Fruit fly (Drosophila melanogaster) whole organism, embryonic: Measurements from ENCODE around the gene SmydA-2.
A peak's percentile ranks its signal among the peaks of the same experiment; 100 is the strongest.

Experiments
- Blimp-1 ChIP-seq: fragments of 200-800 bp; sonication (Bioruptor generic); optimal IDR thresholded peaks from 3 replicates; lab custom pipeline; 2018; ENCODE audit warnings: missing biosample characterization, missing genetic modification characterization, mild to moderate bottlenecking, moderate library complexity, missing genetic modification reagents
- BtbVII ChIP-seq: fragments of 200-800 bp; sonication (Bioruptor generic); optimal IDR thresholded peaks from 3 replicates; lab custom pipeline; 2017; ENCODE audit warnings: missing biosample characterization, mild to moderate bottlenecking, missing genetic modification characterization
- CG10959 ChIP-seq: fragments of 200-800 bp; sonication (Bioruptor generic); IDR thresholded peaks from 2 replicates; pipeline ENCODE4 v1.3.6; 2022; ENCODE audit warnings: missing biosample characterization, missing genetic modification characterization
- CG11560 ChIP-seq: fragments of 200-800 bp; sonication (Bioruptor generic); IDR thresholded peaks from 3 replicates; pipeline ENCODE4 v1.3.6; 2022; ENCODE audit warnings: missing biosample characterization, missing genetic modification characterization
- CG12391 ChIP-seq: fragments of 200-800 bp; sonication (Bioruptor generic); optimal IDR thresholded peaks from 3 replicates; lab custom pipeline; 2018; ENCODE audit warnings: missing biosample characterization, mild to moderate bottlenecking, missing genetic modification characterization, moderate library complexity
- CG13894 ChIP-seq: fragments of 200-800 bp; sonication (Bioruptor generic); optimal IDR thresholded peaks from 3 replicates; lab custom pipeline; 2018; ENCODE audit warnings: missing biosample characterization, mild to moderate bottlenecking, missing genetic modification characterization, moderate library complexity
- CG14710 ChIP-seq: fragments of 200-800 bp; sonication (Bioruptor generic); optimal IDR thresholded peaks from 3 replicates; lab custom pipeline; 2019; ENCODE audit warnings: missing biosample characterization, mild to moderate bottlenecking, missing genetic modification characterization, moderate library complexity
- CG15073 ChIP-seq: fragments of 200-800 bp; sonication (Bioruptor generic); optimal IDR thresholded peaks from 2 replicates; lab custom pipeline; 2016; ENCODE audit warnings: missing biosample characterization, missing genetic modification characterization
- CG15514 ChIP-seq: fragments of 200-800 bp; sonication (Bioruptor generic); optimal IDR thresholded peaks from 3 replicates; lab custom pipeline; 2017; ENCODE audit warnings: missing biosample characterization, missing genetic modification characterization, mild to moderate bottlenecking, moderate library complexity, missing genetic modification reagents
- CG15601 ChIP-seq: fragments of 200-800 bp; sonication (Bioruptor generic); optimal IDR thresholded peaks from 3 replicates; lab custom pipeline; 2019; ENCODE audit warnings: missing biosample characterization, mild to moderate bottlenecking, missing genetic modification characterization, moderate library complexity
- CG16779 ChIP-seq: fragments of 200-800 bp; sonication (Bioruptor generic); IDR thresholded peaks from 2 replicates; pipeline ENCODE4 v1.3.6; 2022; ENCODE audit warnings: missing biosample characterization, missing genetic modification characterization
- CG17361 ChIP-seq: fragments of 200-800 bp; sonication (Bioruptor generic); IDR thresholded peaks from 3 replicates; pipeline ENCODE4 v1.3.6; 2022; ENCODE audit warnings: missing biosample characterization, missing genetic modification characterization
- CG2889 ChIP-seq: fragments of 200-800 bp; sonication (Bioruptor generic); IDR thresholded peaks from 3 replicates; pipeline ENCODE4 v1.3.6; 2022; ENCODE audit warnings: missing biosample characterization, missing genetic modification characterization
- CG3838 ChIP-seq: fragments of 200-800 bp; sonication (Bioruptor generic); optimal IDR thresholded peaks from 3 replicates; lab custom pipeline; 2016; ENCODE audit warnings: missing biosample characterization, missing genetic modification characterization
- CG6175 ChIP-seq: fragments of 200-800 bp; sonication (Bioruptor generic); IDR thresholded peaks from 3 replicates; pipeline ENCODE4 v1.3.6; 2022; ENCODE audit warnings: missing biosample characterization, missing genetic modification characterization
- CG6683 ChIP-seq: fragments of 200-800 bp; sonication (Bioruptor generic); optimal IDR thresholded peaks from 2 replicates; lab custom pipeline; 2017; ENCODE audit warnings: missing biosample characterization, mild to moderate bottlenecking, missing genetic modification characterization, missing genetic modification reagents
- CG6765 ChIP-seq: fragments of 200-800 bp; sonication (Bioruptor generic); optimal IDR thresholded peaks from 3 replicates; lab custom pipeline; 2017; ENCODE audit warnings: missing biosample characterization, mild to moderate bottlenecking, missing genetic modification characterization
- CG7928 ChIP-seq: fragments of 200-800 bp; sonication (Bioruptor generic); optimal IDR thresholded peaks from 2 replicates; lab custom pipeline; 2017; ENCODE audit warnings: missing biosample characterization, mild to moderate bottlenecking, missing genetic modification characterization
- D19A ChIP-seq: fragments of 200-800 bp; optimal IDR thresholded peaks from 3 replicates; lab custom pipeline; 2019; ENCODE audit warnings: missing biosample characterization, mild to moderate bottlenecking, missing genetic modification characterization, moderate library complexity
- Deaf1 ChIP-seq: fragments of 200-800 bp; optimal IDR thresholded peaks from 3 replicates; lab custom pipeline; 2019; ENCODE audit warnings: missing biosample characterization, mild to moderate bottlenecking, missing genetic modification characterization, moderate library complexity
- ERR ChIP-seq: fragments of 200-800 bp; sonication (Bioruptor generic); optimal IDR thresholded peaks from 2 replicates; lab custom pipeline; 2016; ENCODE audit warnings: missing biosample characterization, missing genetic modification characterization
- H2.0 ChIP-seq: fragments of 200-800 bp; sonication (Bioruptor generic); IDR thresholded peaks from 2 replicates; pipeline ENCODE4 v1.3.6; 2022; ENCODE audit warnings: missing biosample characterization, missing genetic modification characterization
- HHEX ChIP-seq: fragments of 200-800 bp; sonication (Bioruptor generic); optimal IDR thresholded peaks from 3 replicates; lab custom pipeline; 2017; ENCODE audit warnings: missing biosample characterization, mild to moderate bottlenecking, missing genetic modification characterization, missing genetic modification reagents
- Hand ChIP-seq: fragments of 200-800 bp; sonication (Bioruptor generic); optimal IDR thresholded peaks from 2 replicates; lab custom pipeline; 2017; ENCODE audit warnings: mild to moderate bottlenecking, missing biosample characterization, missing genetic modification reagents, missing genetic modification characterization
- Hr3 ChIP-seq: fragments of 200-800 bp; sonication (Bioruptor generic); optimal IDR thresholded peaks from 3 replicates; lab custom pipeline; 2016; ENCODE audit warnings: missing biosample characterization, missing genetic modification characterization
- Kr ChIP-seq: fragments of 200-800 bp; sonication (Bioruptor generic); optimal IDR thresholded peaks from 2 replicates; lab custom pipeline; 2017; ENCODE audit warnings: missing biosample characterization, mild to moderate bottlenecking, missing genetic modification characterization
- Lim3 ChIP-seq: fragments of 200-800 bp; sonication (Bioruptor generic); IDR thresholded peaks from 2 replicates; pipeline ENCODE4 v1.3.6; 2022; ENCODE audit warnings: missing biosample characterization, missing genetic modification characterization
- Mad ChIP-seq: fragments of 200-800 bp; sonication (Bioruptor generic); optimal IDR thresholded peaks from 2 replicates; lab custom pipeline; 2016; ENCODE audit warnings: missing biosample characterization, missing genetic modification characterization
- NFAT ChIP-seq: fragments of 200-800 bp; sonication (Bioruptor generic); IDR thresholded peaks from 2 replicates; pipeline ENCODE4 v1.3.6; 2022; ENCODE audit warnings: missing biosample characterization, missing genetic modification characterization
- Nf-YB ChIP-seq: fragments of 200-800 bp; sonication (Bioruptor generic); optimal IDR thresholded peaks from 3 replicates; lab custom pipeline; 2019; ENCODE audit warnings: missing biosample characterization, mild to moderate bottlenecking, missing genetic modification characterization, moderate library complexity
- Taf1 ChIP-seq: fragments of 200-800 bp; sonication (Bioruptor generic); IDR thresholded peaks from 2 replicates; pipeline ENCODE4 v1.3.6; 2022; ENCODE audit warnings: missing biosample characterization, missing genetic modification characterization
- ab ChIP-seq: fragments of 200-800 bp; sonication (Bioruptor generic); optimal IDR thresholded peaks from 2 replicates; lab custom pipeline; 2016; ENCODE audit warnings: missing biosample characterization, missing genetic modification characterization
- cas ChIP-seq: fragments of 200-800 bp; sonication (Bioruptor generic); IDR thresholded peaks from 2 replicates; pipeline ENCODE4 v1.3.6; 2022; ENCODE audit warnings: missing biosample characterization, missing genetic modification characterization
- croc ChIP-seq: fragments of 200-800 bp; sonication (Bioruptor generic); conservative IDR thresholded peaks from 3 replicates; pipeline ENCODE4 v1.3.6; 2022; ENCODE audit warnings: missing biosample characterization, missing genetic modification characterization
- crol ChIP-seq: fragments of 200-800 bp; sonication (Bioruptor generic); IDR thresholded peaks from 2 replicates; pipeline ENCODE4 v1.3.6; 2022; ENCODE audit warnings: missing biosample characterization, missing genetic modification characterization
- da ChIP-seq: fragments of 200-800 bp; sonication (Bioruptor generic); optimal IDR thresholded peaks from 2 replicates; lab custom pipeline; 2016; ENCODE audit warnings: missing biosample characterization, missing genetic modification characterization
- danr ChIP-seq: fragments of 200-800 bp; sonication (Bioruptor generic); IDR thresholded peaks from 2 replicates; pipeline ENCODE4 v1.3.6; 2022; ENCODE audit warnings: missing biosample characterization, missing genetic modification characterization
- en ChIP-seq: fragments of 200-800 bp; sonication (Bioruptor generic); optimal IDR thresholded peaks from 2 replicates; lab custom pipeline; 2016; ENCODE audit warnings: missing biosample characterization, missing genetic modification characterization
- exex ChIP-seq: fragments of 200-800 bp; sonication (Bioruptor generic); optimal IDR thresholded peaks from 4 replicates; lab custom pipeline; 2018; ENCODE audit warnings: missing biosample characterization, mild to moderate bottlenecking, missing genetic modification characterization, moderate library complexity
- fu2 ChIP-seq: fragments of 200-800 bp; sonication (Bioruptor generic); optimal IDR thresholded peaks from 2 replicates; lab custom pipeline; 2016; ENCODE audit warnings: missing biosample characterization, missing genetic modification characterization
- gcm2 ChIP-seq: fragments of 200-800 bp; sonication (Bioruptor generic); optimal IDR thresholded peaks from 2 replicates; lab custom pipeline; 2016; ENCODE audit warnings: missing biosample characterization, missing genetic modification characterization
- her ChIP-seq: fragments of 200-800 bp; sonication (Bioruptor generic); optimal IDR thresholded peaks from 2 replicates; lab custom pipeline; 2016; ENCODE audit warnings: missing biosample characterization, missing genetic modification characterization
- kay ChIP-seq: fragments of 200-800 bp; sonication (Bioruptor generic); optimal IDR thresholded peaks from 2 replicates; lab custom pipeline; 2016; ENCODE audit warnings: missing biosample characterization, missing genetic modification characterization
- nmo ChIP-seq: fragments of 200-800 bp; sonication (Bioruptor generic); optimal IDR thresholded peaks from 2 replicates; lab custom pipeline; 2018; ENCODE audit warnings: missing biosample characterization, mild to moderate bottlenecking, missing genetic modification characterization, moderate library complexity
- run ChIP-seq: fragments of 200-800 bp; sonication (Bioruptor generic); optimal IDR thresholded peaks from 3 replicates; lab custom pipeline; 2018; ENCODE audit warnings: missing biosample characterization, mild to moderate bottlenecking, missing genetic modification characterization
- sima ChIP-seq: fragments of 200-800 bp; sonication (Bioruptor generic); optimal IDR thresholded peaks from 2 replicates; lab custom pipeline; 2016; ENCODE audit warnings: missing biosample characterization, missing genetic modification characterization
- slbo ChIP-seq: fragments of 200-800 bp; sonication (Bioruptor generic); IDR thresholded peaks from 2 replicates; pipeline ENCODE4 v1.3.6; 2022; ENCODE audit warnings: missing biosample characterization, missing genetic modification characterization
- slou ChIP-seq: fragments of 200-800 bp; sonication (Bioruptor generic); optimal IDR thresholded peaks from 3 replicates; lab custom pipeline; 2016; ENCODE audit warnings: missing biosample characterization, missing genetic modification characterization
- trem ChIP-seq: fragments of 200-800 bp; optimal IDR thresholded peaks from 3 replicates; lab custom pipeline; 2019; ENCODE audit warnings: missing biosample characterization, mild to moderate bottlenecking, missing genetic modification characterization, moderate library complexity
- z ChIP-seq: fragments of 200-800 bp; sonication (Bioruptor generic); IDR thresholded peaks from 3 replicates; pipeline ENCODE4 v1.3.6; 2022; ENCODE audit warnings: missing biosample characterization, missing genetic modification characterization

The SmydA-2 gene

dm6 chr3L:19045299-19046025, 42.4 kb upstream of the SmydA-2 start, which contains the start of gene nkd (continued):
- TF ChIP-seq CG15514 (GFP tag; lab: Kevin White, UChicago) (peak; percentile 63), da (GFP tag; lab: Kevin White, UChicago) (peak; percentile 36), run (tag; lab: Kevin White, UChicago) (peak; percentile 84), HHEX (GFP tag; lab: Kevin White, UChicago) (peak; percentile 57), nmo (peak; percentile 92), CG3838 (GFP tag; lab: Kevin White, UChicago) (peak; percentile 59), crol (GFP tag; lab: Robert Waterston, UW) (0 out of 2 replicates have a peak, but pooled peaks have one; percentile 36), BtbVII (GFP tag; lab: Kevin White, UChicago) (peak; percentile 40), H2.0 (GFP tag; lab: Robert Waterston, UW) (peak; percentile 92), z (GFP tag; lab: Robert Waterston, UW) (peak; percentile 17; the same call in 1 of the 3 replicates), CG6683 (GFP tag; lab: Kevin White, UChicago) (peak; percentile 60), CG2889 (GFP tag; lab: Robert Waterston, UW) (peak; percentile 81), sima (peak; percentile 28), en (GFP tag; lab: Kevin White, UChicago) (no peak), slou (peak; percentile 49), fu2 (GFP tag; lab: Kevin White, UChicago) (peak; percentile 15), CG12391 (peak; percentile 97), trem (tag; lab: Kevin White, UChicago) (peak; percentile 78), D19A (tag; lab: Kevin White, UChicago) (peak; percentile 93), Lim3 (GFP tag; lab: Robert Waterston, UW) (no peak), CG6175 (GFP tag; lab: Robert Waterston, UW) (peak; percentile 51; the same call in 2 of the 3 replicates), Deaf1 (tag; lab: Kevin White, UChicago) (peak; percentile 68), Taf1 (GFP tag; lab: Robert Waterston, UW) (peak; percentile 69), Nf-YB (GFP tag; lab: Kevin White, UChicago) (peak; percentile 79), CG14710 (peak; percentile 92), croc (GFP tag; lab: Robert Waterston, UW) (peak; percentile 64), CG17361 (GFP tag; lab: Robert Waterston, UW) (peak; percentile 95), CG11560 (no peak), NFAT (GFP tag; lab: Robert Waterston, UW) (peak; percentile 89), CG13894 (tag; lab: Kevin White, UChicago) (peak; percentile 82), danr (GFP tag; lab: Robert Waterston, UW) (peak; percentile 23; the same call in 1 of the 2 replicates), kay (GFP tag; lab: Kevin White, UChicago) (peak; percentile 68), CG6765 (GFP tag; lab: Kevin White, UChicago) (peak; percentile 77), ERR (GFP tag; lab: Kevin White, UChicago) (peak; percentile 4), CG15073 (peak; percentile 36), CG16779 (GFP tag; lab: Robert Waterston, UW) (peak; percentile 79), Blimp-1 (peak; percentile 89), Hr3 (GFP tag; lab: Kevin White, UChicago) (peak; percentile 91), exex (tag; lab: Kevin White, UChicago) (peak; percentile 48), her (GFP tag; lab: Kevin White, UChicago) (peak; percentile 51), CG15601 (peak; percentile 86), slbo (GFP tag; lab: Robert Waterston, UW) (peak; percentile 94), ab (GFP tag; lab: Kevin White, UChicago) (peak; percentile 8), Hand (GFP tag; lab: Kevin White, UChicago) (peak; percentile 81), cas (GFP tag; lab: Robert Waterston, UW) (peak; percentile 82), Mad (GFP tag; lab: Kevin White, UChicago) (peak; percentile 69), Kr (GFP tag; lab: Kevin White, UChicago) (no peak), gcm2 (peak; percentile 59), CG7928 (GFP tag; lab: Kevin White, UChicago) (no peak), CG10959 (GFP tag; lab: Robert Waterston, UW) (peak; percentile 62; the same call in 1 of the 2 replicates)
